Fruit fly (Drosophila melanogaster): ENCODE results near the gene Elo68alpha.

DNA sequence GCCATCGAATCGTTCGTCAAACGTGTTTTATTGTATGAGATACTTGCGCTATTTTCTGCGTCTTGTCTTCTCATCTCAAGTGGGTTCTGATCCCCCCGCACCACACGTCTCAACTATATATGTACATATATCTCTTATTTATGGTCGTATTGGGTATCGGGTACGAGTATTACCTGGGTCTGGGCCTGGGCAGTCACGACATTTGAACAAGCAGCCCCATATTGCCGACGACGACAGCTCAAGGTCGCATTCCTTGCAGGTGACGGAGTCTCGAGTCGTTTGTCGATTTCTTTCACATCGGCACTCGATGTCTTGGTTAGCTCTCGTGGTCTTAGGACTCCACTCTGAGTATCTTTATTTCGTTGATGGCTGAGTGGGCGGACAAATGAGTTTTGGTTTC, 42.2 kb upstream of the Elo68alpha start:
- TF ChIP-seq CG8478 (optimal IDR thresholded peaks at IDR 0.05) (no peak), usp (GFP tag; optimal IDR thresholded peaks at IDR 0.05) (no peak), EcR (GFP tag; optimal IDR thresholded peaks at IDR 0.05) (no peak)

Data from whole organism.